Fruit fly (Drosophila melanogaster) whole organism: ENCODE data around the gene CG31624.

Experiments
- CG8478 ChIP-seq: fragments of >200 bp; optimal IDR thresholded peaks from 2 replicates; lab custom pipeline; 2018; ENCODE audit warnings: inconsistent platforms
- Dll ChIP-seq: fragments of >200 bp; optimal IDR thresholded peaks from 2 replicates; lab custom pipeline; 2017
- EcR ChIP-seq, 2 experiments: fragments of >200 bp; optimal IDR thresholded peaks; 2 replicates each; lab custom pipeline; 2017; ENCODE audit warnings: missing biosample characterization in 2 of 2, missing genetic modification characterization in 2 of 2, missing genetic modification reagents in 2 of 2
- pan ChIP-seq: fragments of >200 bp; optimal IDR thresholded peaks from 2 replicates; lab custom pipeline; 2017
- psq ChIP-seq: fragments of >200 bp; optimal IDR thresholded peaks from 2 replicates; lab custom pipeline; 2017
- usp ChIP-seq: fragments of >200 bp; optimal IDR thresholded peaks from 2 replicates; lab custom pipeline; 2017; ENCODE audit warnings: missing biosample characterization, missing genetic modification characterization, mixed read lengths

DNA sequence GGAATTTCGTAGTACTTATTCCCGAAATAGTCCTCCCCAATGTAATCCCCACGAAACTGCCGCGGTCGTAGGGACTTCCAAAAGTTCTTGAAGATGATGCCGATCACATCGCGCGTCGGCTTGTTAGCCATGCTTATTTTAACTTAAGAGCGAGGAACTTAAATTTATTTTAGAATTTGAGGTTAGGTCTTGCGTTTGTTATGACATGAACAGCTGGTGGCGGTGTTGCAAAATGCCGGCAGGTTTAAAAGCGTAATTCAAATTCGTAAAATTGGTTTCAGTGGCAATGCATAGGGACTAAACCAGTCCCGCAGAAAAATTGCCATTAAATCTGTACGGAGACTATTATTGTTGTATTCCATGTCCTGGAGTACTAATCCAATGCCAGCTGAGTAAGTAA, 33.8 kb downstream of the CG31624 start:
- no peak for TF ChIP-seq usp
- TF ChIP-seq psq (lab: Kevin White, UChicago): no peak
- TF ChIP-seq Dll (lab: Kevin White, UChicago): no peak
- TF ChIP-seq CG8478 (lab: Kevin White, UChicago): no peak
- TF ChIP-seq pan (lab: Kevin White, UChicago): no peak
- no peak for TF ChIP-seq EcR (GFP tag; optimal IDR thresholded peaks at IDR 0.05; lab: Kevin White, UChicago)
